Worm (Caenorhabditis elegans) whole organism, L4 larva: ENCODE results near the gene clec-221.

Source experiments
- Y75B8A.6 ChIP-seq: fragments of 200-800 bp; sonication (Bioruptor generic); IDR thresholded peaks from 2 replicates; pipeline ENCODE4 v1.3.6; 2022; ENCODE audit warnings: missing genetic modification reagents, missing genetic modification characterization, missing compliant biosample characterization
- ama-1 ChIP-seq: fragments of 150-350 bp; optimal IDR thresholded peaks from 2 replicates; lab custom pipeline; 2014; ENCODE audit warnings: inconsistent platforms, mixed read lengths
- jun-1 ChIP-seq: fragments of 150-350 bp; optimal IDR thresholded peaks from 2 replicates; lab custom pipeline; 2014; ENCODE audit warnings: missing biosample characterization, missing genetic modification reagents, missing genetic modification characterization
- nhr-11 ChIP-seq: fragments of 150-350 bp; optimal IDR thresholded peaks from 2 replicates; lab custom pipeline; 2014; ENCODE audit warnings: missing biosample characterization, missing genetic modification characterization
- nhr-237 ChIP-seq: sonication (generic microtip); optimal IDR thresholded peaks from 2 replicates; lab custom pipeline; 2017; ENCODE audit warnings: missing biosample characterization, missing genetic modification characterization
- pqm-1 ChIP-seq: sonication (generic microtip); optimal IDR thresholded peaks from 2 replicates; lab custom pipeline; 2017; ENCODE audit warnings: missing biosample characterization, missing genetic modification characterization
- sdz-12 ChIP-seq: fragments of 200-800 bp; sonication (Bioruptor generic); optimal IDR thresholded peaks from 2 replicates; lab custom pipeline; 2018; ENCODE audit warnings: mild to moderate bottlenecking, missing genetic modification characterization, missing compliant biosample characterization
- snpc-4 ChIP-seq: fragments of 150-350 bp; optimal IDR thresholded peaks from 2 replicates; lab custom pipeline; 2014; ENCODE audit warnings: missing biosample characterization, missing genetic modification characterization
- spr-1 ChIP-seq: sonication (generic microtip); optimal IDR thresholded peaks from 2 replicates; lab custom pipeline; 2016; ENCODE audit warnings: mild to moderate bottlenecking, missing genetic modification characterization, missing compliant biosample characterization

ce11 chrV:10954334-10954733, at the start of gene clec-221:
- no peak for TF ChIP-seq jun-1 (tag; lab: Kevin White, UChicago)
- no peak for TF ChIP-seq nhr-237 (tag; lab: Kevin White, UChicago)
- no peak for TF ChIP-seq snpc-4
- no peak for TF ChIP-seq spr-1
- no peak for TF ChIP-seq nhr-11 (tag; lab: Kevin White, UChicago)
- no peak for TF ChIP-seq sdz-12 (GFP tag; lab: Kevin White, UChicago)
- TF ChIP-seq ama-1 (lab: Kevin White, UChicago) = no peak
- TF ChIP-seq pqm-1 (tag; lab: Kevin White, UChicago) = no peak
- no peak for TF ChIP-seq Y75B8A.6 (GFP tag; lab: Robert Waterston, UW)
